Worm (Caenorhabditis elegans) whole organism, midembryonic: Measurements from ENCODE around the gene F48G7.7.

Source experiments
- T22C8.4 ChIP-seq: fragments of 200-800 bp; sonication (Bioruptor generic); IDR thresholded peaks from 2 replicates; pipeline ENCODE4 v1.3.6; 2022; ENCODE audit warnings: missing genetic modification characterization, missing compliant biosample characterization
- cog-1 ChIP-seq: sonication (generic microtip); optimal IDR thresholded peaks from 2 replicates; lab custom pipeline; 2016; ENCODE audit warnings: missing genetic modification characterization, missing compliant biosample characterization
- flt-1 ChIP-seq: fragments of 200-800 bp; sonication (Bioruptor generic); IDR thresholded peaks from 2 replicates; pipeline ENCODE4 v1.3.6; 2022; ENCODE audit warnings: missing genetic modification characterization, missing compliant biosample characterization
- klf-2 ChIP-seq: fragments of 200-800 bp; sonication (Bioruptor generic); conservative IDR thresholded peaks from 2 replicates; pipeline ENCODE4 v1.3.6; 2022; ENCODE audit warnings: missing genetic modification reagents, missing genetic modification characterization, missing compliant biosample characterization
- med-1 ChIP-seq: sonication (generic microtip); optimal IDR thresholded peaks from 2 replicates; lab custom pipeline; 2017; ENCODE audit warnings: missing genetic modification characterization, mild to moderate bottlenecking, missing compliant biosample characterization, antibody characterized with exemption, missing genetic modification reagents; ENCODE audit not compliant: insufficient read depth
- ref-1 ChIP-seq: fragments of 200-800 bp; sonication (Bioruptor generic); conservative IDR thresholded peaks from 2 replicates; pipeline ENCODE4 v1.3.6; 2022; ENCODE audit warnings: missing genetic modification reagents, missing genetic modification characterization, missing compliant biosample characterization
- tab-1 ChIP-seq: fragments of 200-800 bp; sonication (Bioruptor generic); IDR thresholded peaks from 2 replicates; pipeline ENCODE4 v1.3.6; 2022; ENCODE audit warnings: missing genetic modification characterization, missing compliant biosample characterization
- ztf-23 ChIP-seq: fragments of 200-800 bp; sonication (Bioruptor generic); IDR thresholded peaks from 2 replicates; pipeline ENCODE4 v1.3.6; 2022; ENCODE audit warnings: missing genetic modification reagents, missing genetic modification characterization, missing compliant biosample characterization
- ztf-29 ChIP-seq: fragments of 200-800 bp; sonication (Bioruptor generic); IDR thresholded peaks from 2 replicates; pipeline ENCODE4 v1.3.6; 2022; ENCODE audit warnings: missing genetic modification reagents, missing genetic modification characterization, missing compliant biosample characterization

The F48G7.7 gene

DNA sequence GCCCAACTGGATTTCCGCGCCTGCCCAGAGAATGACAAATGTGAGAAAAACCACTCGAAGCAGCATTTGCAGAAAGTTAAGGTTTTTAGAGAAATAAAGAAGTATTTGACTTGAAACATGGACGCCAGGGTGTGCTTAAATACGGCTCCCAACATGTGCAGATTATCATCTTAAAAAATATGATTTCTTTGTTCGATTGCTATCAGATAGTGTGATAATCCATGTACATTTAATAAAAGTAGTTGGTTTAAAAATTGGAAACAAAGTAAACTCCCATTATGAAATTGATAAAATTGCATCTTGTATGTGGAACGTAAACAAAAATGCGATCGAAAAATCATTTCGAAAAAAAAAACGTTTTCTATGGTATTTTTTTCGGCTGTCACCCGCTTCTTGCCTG is 1.4 kb upstream of the F48G7.7 start, which contains the start of gene F48G7.8:
F48G7.8 (minus strand) TSS at position 101 of the 400 bp plus-strand sequence.
- TF ChIP-seq ref-1 (GFP tag; lab: Robert Waterston, UW), result no peak
- TF ChIP-seq flt-1, result no peak
- TF ChIP-seq cog-1 (tag; lab: Kevin White, UChicago), result no peak
- TF ChIP-seq ztf-29 (GFP tag; lab: Robert Waterston, UW), result no peak
- no peak for TF ChIP-seq klf-2
- TF ChIP-seq ztf-23 (GFP tag; lab: Robert Waterston, UW), result no peak
- TF ChIP-seq tab-1 (GFP tag; lab: Robert Waterston, UW), result no peak
- TF ChIP-seq T22C8.4 (GFP tag; lab: Robert Waterston, UW), result no peak
- no peak for TF ChIP-seq med-1 (GFP tag; lab: Kevin White, UChicago)

DNA sequence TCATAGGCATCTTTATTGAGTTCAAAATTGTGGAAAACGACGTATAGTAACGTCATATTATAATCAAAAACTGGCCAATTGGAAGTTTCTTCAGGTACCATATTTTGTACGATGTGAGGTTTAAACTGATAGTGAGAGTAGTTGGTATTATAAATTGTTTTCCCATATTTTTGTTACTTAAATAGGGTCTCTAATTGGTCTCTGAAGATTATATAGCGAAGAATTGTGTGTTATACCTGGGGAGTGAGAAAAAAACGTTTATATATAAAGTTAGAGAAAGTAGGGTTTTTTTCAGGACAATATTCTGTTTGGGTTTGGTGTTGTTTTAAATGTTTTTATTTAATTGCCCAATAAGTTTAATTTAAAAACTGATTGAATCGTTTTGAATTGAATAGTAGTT is 1.3 kb downstream of the F48G7.7 start, which contains the start of gene srt-17:
srt-17 (minus strand) TSS at position 101 of the 400 bp plus-strand sequence.
- TF ChIP-seq ztf-23 (GFP tag; lab: Robert Waterston, UW) (no peak), flt-1 (no peak), ztf-29 (GFP tag; lab: Robert Waterston, UW) (no peak), cog-1 (tag; lab: Kevin White, UChicago) (no peak), med-1 (GFP tag; lab: Kevin White, UChicago) (no peak), ref-1 (GFP tag; lab: Robert Waterston, UW) (no peak), klf-2 (no peak), tab-1 (GFP tag; lab: Robert Waterston, UW) (no peak), T22C8.4 (GFP tag; lab: Robert Waterston, UW) (no peak)

DNA sequence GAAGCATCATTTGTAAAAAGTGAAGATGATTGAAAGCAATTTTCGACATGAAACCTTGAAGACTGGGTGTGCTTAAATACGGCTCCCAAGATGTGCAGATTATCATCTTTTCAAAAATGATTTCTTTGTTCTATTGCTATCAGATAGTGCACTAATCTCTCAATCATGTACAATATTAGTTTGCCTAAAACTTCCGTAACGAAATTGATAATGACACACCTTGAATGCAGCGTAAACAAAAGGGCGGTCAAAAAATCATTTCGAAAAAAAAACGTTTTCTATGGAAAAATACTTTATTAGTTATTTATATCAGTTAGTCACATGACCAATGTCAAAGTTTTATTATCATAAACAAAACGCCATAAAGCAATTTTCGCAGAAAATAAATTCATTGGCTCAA is 3.3 kb downstream of the F48G7.7 start, which contains the start of gene F48G7.5:
F48G7.5 (minus strand) TSS at position 34 of the 400 bp plus-strand sequence.
- TF ChIP-seq ztf-23 (GFP tag; lab: Robert Waterston, UW) (no peak), ztf-29 (GFP tag; lab: Robert Waterston, UW) (no peak)

DNA sequence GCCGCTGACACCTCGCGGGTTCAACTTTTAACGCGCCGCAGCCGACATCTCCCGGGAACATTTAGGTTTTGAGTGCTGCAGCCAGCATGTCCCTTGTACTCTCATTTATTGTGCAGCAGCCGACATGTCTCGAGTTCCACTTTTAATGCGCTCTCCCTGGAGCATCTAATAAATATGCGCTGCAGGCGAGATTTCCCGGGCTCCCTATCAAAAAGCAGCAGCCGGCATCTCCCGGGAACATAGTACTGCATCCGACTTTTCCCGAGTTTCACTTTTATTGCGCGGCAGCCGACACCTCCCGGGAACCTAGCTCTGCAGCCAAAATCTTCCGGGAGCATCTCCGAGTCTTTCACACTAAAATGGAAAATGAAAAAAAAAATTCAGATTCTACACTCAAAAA is 5.2 kb downstream of the F48G7.7 start:
- TF ChIP-seq ztf-23 (GFP tag; lab: Robert Waterston, UW), result no peak
- TF ChIP-seq ztf-29 (GFP tag; lab: Robert Waterston, UW), result no peak
- TF ChIP-seq cog-1 (tag; lab: Kevin White, UChicago), result no peak
- no peak for TF ChIP-seq med-1 (GFP tag; lab: Kevin White, UChicago)
- TF ChIP-seq flt-1, result no peak
- TF ChIP-seq tab-1 (GFP tag; lab: Robert Waterston, UW), result no peak
- TF ChIP-seq T22C8.4 (GFP tag; lab: Robert Waterston, UW), result no peak
- TF ChIP-seq klf-2, result no peak
- no peak for TF ChIP-seq ref-1 (GFP tag; lab: Robert Waterston, UW)

DNA sequence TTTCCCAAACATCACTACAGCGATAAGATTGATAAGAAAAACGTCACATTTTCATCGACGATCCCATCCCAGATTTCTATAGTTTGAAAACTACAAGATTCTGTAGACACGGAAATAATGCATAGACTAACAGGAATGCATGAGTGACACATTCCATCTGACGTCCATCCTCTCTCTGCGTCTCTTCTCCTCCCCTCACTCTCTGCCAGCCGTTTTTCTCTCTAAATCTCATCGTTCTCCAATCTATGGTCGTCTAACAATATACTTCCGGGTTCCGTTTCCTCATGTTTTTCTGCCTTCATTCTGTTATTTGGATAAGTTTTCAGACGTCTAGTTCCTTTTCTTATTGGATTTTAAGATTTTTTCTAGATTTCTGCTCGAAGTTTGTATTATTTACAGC is 7.2 kb downstream of the F48G7.7 start, which contains the start of gene F48G7.4:
F48G7.4 (plus strand) TSS at position 400 of the 400 bp plus-strand sequence.
- TF ChIP-seq cog-1 (tag; lab: Kevin White, UChicago), result peak; percentile 24
- TF ChIP-seq med-1 (GFP tag; lab: Kevin White, UChicago), result no peak
- TF ChIP-seq ref-1 (GFP tag; lab: Robert Waterston, UW), result no peak
- TF ChIP-seq ztf-29 (GFP tag; lab: Robert Waterston, UW), result no peak

DNA sequence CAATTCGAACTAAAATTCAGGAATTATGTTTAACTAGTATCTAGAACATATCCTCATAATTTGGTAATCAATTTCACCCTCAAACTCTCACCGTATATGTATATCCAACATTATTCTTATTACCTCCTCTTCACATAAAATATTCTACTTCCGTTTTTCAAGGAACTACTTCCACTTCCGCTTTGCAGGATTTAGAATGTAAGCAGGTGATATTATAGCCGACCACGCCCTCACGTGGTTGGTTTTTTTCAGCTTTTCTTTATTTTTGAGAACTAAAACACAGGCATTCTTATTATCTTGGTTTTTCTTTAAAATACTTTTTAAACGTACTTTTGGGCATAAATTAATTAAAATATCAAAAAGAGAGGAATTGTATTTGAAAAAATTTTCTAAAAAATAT is 8.3 kb downstream of the F48G7.7 start:
- TF ChIP-seq ref-1 (GFP tag; lab: Robert Waterston, UW), result no peak
- TF ChIP-seq cog-1 (tag; lab: Kevin White, UChicago), result no peak
- no peak for TF ChIP-seq ztf-29 (GFP tag; lab: Robert Waterston, UW)
- TF ChIP-seq klf-2, result no peak
- TF ChIP-seq flt-1, result no peak
- TF ChIP-seq ztf-23 (GFP tag; lab: Robert Waterston, UW), result no peak
- TF ChIP-seq med-1 (GFP tag; lab: Kevin White, UChicago), result no peak

DNA sequence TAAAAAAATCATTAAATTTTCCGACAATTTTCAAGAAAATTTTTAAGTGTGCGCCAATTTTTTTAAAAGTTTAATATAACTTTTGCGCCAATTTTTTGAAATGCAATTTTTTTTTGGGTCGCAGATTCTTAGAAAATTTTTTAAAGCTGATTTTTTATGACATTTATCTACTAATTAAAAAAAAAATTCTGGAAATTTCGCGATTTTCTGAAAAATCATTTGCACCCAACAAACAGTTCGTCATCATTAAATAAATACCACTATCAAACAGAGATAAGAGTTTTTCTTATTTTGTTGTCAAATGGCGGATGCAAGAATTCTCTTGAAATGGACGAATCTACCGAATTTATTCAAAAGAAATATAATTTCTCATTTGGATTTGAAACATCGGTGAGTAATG is 10.9 kb downstream of the F48G7.7 start, which contains the start of gene F48G7.13:
F48G7.13 (plus strand) TSS at position 301 of the 400 bp plus-strand sequence.
- TF ChIP-seq ztf-23 (GFP tag; lab: Robert Waterston, UW) (no peak), cog-1 (tag; lab: Kevin White, UChicago) (no peak)

DNA sequence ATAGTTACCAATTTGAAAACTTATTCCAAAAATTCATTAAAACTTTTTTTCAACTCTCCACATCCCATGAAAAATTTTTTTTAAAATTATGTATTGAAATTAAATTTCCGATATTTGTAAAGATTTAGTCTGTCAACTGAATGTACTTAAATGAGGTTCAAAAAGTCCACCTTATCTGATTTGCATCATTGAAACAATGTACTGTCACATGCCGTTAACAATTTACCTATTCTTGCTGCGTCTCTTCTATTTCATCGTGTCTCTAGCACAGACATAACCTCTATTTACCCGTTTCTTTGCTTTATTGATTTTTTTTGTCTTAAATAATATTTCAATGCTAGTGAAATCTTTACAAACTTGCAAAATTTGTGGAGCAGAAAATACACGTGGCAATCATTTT is 16.0 kb downstream of the F48G7.7 start, which contains the start of gene nhr-90:
nhr-90 (plus strand) TSS at position 296 of the 400 bp plus-strand sequence.
- TF ChIP-seq ztf-29 (GFP tag; lab: Robert Waterston, UW), result no peak
- TF ChIP-seq T22C8.4 (GFP tag; lab: Robert Waterston, UW), result no peak
- no peak for TF ChIP-seq klf-2
- TF ChIP-seq ztf-23 (GFP tag; lab: Robert Waterston, UW), result no peak
- no peak for TF ChIP-seq flt-1
- TF ChIP-seq cog-1 (tag; lab: Kevin White, UChicago), result no peak
- TF ChIP-seq med-1 (GFP tag; lab: Kevin White, UChicago), result no peak
- TF ChIP-seq ref-1 (GFP tag; lab: Robert Waterston, UW), result no peak
- no peak for TF ChIP-seq tab-1 (GFP tag; lab: Robert Waterston, UW)

DNA sequence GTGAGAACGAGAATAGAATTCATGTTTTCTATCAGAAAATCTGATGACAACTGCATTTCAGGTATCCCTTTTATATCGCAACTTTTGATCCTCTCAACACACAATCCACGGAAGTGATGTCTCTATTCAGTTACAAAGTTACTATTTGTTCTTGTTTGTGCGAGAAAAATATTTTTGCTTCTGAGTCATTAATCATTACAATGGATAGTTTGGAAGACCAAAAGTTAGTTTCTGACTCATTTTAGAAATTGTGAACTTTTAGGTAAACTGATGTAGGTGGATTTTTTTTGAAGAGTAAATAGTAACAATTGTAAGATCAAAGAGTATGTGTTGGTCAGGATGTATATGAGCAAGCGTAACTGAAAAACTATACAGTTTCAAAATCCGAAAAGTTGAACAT is 16.6 kb downstream of the F48G7.7 start, which contains the start of gene srlf-36:
srlf-36 (minus strand) TSS at position 101 of the 400 bp plus-strand sequence.
- no peak for TF ChIP-seq T22C8.4 (GFP tag; lab: Robert Waterston, UW)
- TF ChIP-seq med-1 (GFP tag; lab: Kevin White, UChicago), result no peak
- no peak for TF ChIP-seq flt-1
- TF ChIP-seq ztf-29 (GFP tag; lab: Robert Waterston, UW), result no peak
- TF ChIP-seq cog-1 (tag; lab: Kevin White, UChicago), result no peak
- no peak for TF ChIP-seq ztf-23 (GFP tag; lab: Robert Waterston, UW)
- no peak for TF ChIP-seq ref-1 (GFP tag; lab: Robert Waterston, UW)
- TF ChIP-seq tab-1 (GFP tag; lab: Robert Waterston, UW), result no peak

DNA sequence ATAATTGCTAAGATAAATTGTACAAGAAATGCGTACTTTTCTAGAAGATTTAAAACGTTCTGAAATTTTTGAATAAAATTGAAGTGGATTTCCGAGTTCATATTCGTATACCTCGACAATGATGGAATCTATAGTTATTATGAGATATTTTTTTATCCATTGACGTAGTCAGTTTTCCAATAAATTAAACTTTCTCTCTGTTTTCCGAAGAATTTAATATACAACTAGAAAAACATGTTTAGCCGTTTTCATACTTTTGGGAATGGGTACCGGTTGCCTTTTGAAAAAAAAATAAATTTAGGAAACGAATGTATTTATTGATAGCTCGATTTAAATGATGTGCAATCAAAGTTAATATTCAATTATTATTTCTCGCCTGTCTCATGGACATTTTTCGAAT is 17.4 kb downstream of the F48G7.7 start, which contains the start of gene srw-109:
srw-109 (minus strand) TSS at position 101 of the 400 bp plus-strand sequence.
- TF ChIP-seq ztf-29 (GFP tag; lab: Robert Waterston, UW) (no peak), ztf-23 (GFP tag; lab: Robert Waterston, UW) (no peak), tab-1 (GFP tag; lab: Robert Waterston, UW) (no peak), cog-1 (tag; lab: Kevin White, UChicago) (no peak), klf-2 (no peak), med-1 (GFP tag; lab: Kevin White, UChicago) (no peak), T22C8.4 (GFP tag; lab: Robert Waterston, UW) (no peak), ref-1 (GFP tag; lab: Robert Waterston, UW) (no peak), flt-1 (no peak)
